Worm (Caenorhabditis elegans) whole organism, young adult: ENCODE measurements around the gene aat-2.

ENCODE experiments used
- F22D6.2 ChIP-seq: sonication (generic microtip); optimal IDR thresholded peaks from 2 replicates; lab custom pipeline; 2016; ENCODE audit warnings: mild to moderate bottlenecking, missing genetic modification characterization, missing compliant biosample characterization
- F23B12.7 ChIP-seq: sonication (generic microtip); optimal IDR thresholded peaks from 2 replicates; lab custom pipeline; 2017; ENCODE audit warnings: missing genetic modification characterization, mild to moderate bottlenecking, missing compliant biosample characterization, antibody characterized with exemption, moderate library complexity; ENCODE audit not compliant: insufficient read depth
- F37B4.10 ChIP-seq: fragments of 200-800 bp; sonication (Bioruptor generic); IDR thresholded peaks from 2 replicates; pipeline ENCODE4 v1.3.6; 2022; ENCODE audit warnings: missing genetic modification characterization, missing compliant biosample characterization
- F49E8.2 ChIP-seq: sonication (generic microtip); optimal IDR thresholded peaks from 3 replicates; lab custom pipeline; 2017; ENCODE audit warnings: missing genetic modification characterization, mild to moderate bottlenecking, missing compliant biosample characterization, antibody characterized with exemption, moderate library complexity; ENCODE audit not compliant: insufficient read depth
- F52B5.7 ChIP-seq: sonication (generic microtip); optimal IDR thresholded peaks from 2 replicates; lab custom pipeline; 2016; ENCODE audit warnings: mild to moderate bottlenecking, missing genetic modification characterization, missing compliant biosample characterization
- F57A8.1 ChIP-seq: fragments of 200-800 bp; sonication (Bioruptor generic); optimal IDR thresholded peaks from 2 replicates; lab custom pipeline; 2018; ENCODE audit warnings: mild to moderate bottlenecking, missing genetic modification characterization, moderate library complexity, missing compliant biosample characterization
- F57C9.4 ChIP-seq: sonication (generic microtip); optimal IDR thresholded peaks from 2 replicates; lab custom pipeline; 2017; ENCODE audit warnings: mild to moderate bottlenecking, missing genetic modification characterization, missing compliant biosample characterization
- K12H6.12 ChIP-seq: fragments of 200-800 bp; sonication (Bioruptor generic); optimal IDR thresholded peaks from 2 replicates; lab custom pipeline; 2018; ENCODE audit warnings: mild to moderate bottlenecking, missing genetic modification characterization, missing compliant biosample characterization
- Y53G8AR.9 ChIP-seq: fragments of 200-800 bp; sonication (Bioruptor generic); conservative IDR thresholded peaks from 2 replicates; pipeline ENCODE4 v1.3.6; 2022; ENCODE audit warnings: missing genetic modification reagents, missing genetic modification characterization, missing compliant biosample characterization
- Y79H2A.3 ChIP-seq: fragments of 200-800 bp; sonication (Bioruptor generic); conservative IDR thresholded peaks from 2 replicates; pipeline ENCODE4 v1.3.6; 2022; ENCODE audit warnings: missing genetic modification reagents, missing genetic modification characterization, missing compliant biosample characterization
- ama-1 ChIP-seq, 3 experiments: fragments of 150-350 bp in 1 of 3; sonication (generic microtip) in 2 of 3; optimal IDR thresholded peaks; 2 replicates each; lab custom pipeline; 2014 to 2018; ENCODE audit warnings: missing biosample characterization in 2 of 3, missing genetic modification characterization in 2 of 3, missing genetic modification reagents in 2 of 3
- aptf-3 ChIP-seq: fragments of 200-800 bp; sonication (Bioruptor generic); IDR thresholded peaks from 2 replicates; pipeline ENCODE4 v1.3.6; 2022; ENCODE audit warnings: missing genetic modification characterization, missing compliant biosample characterization
- atf-7 ChIP-seq: sonication (generic microtip); optimal IDR thresholded peaks from 2 replicates; lab custom pipeline; 2017; ENCODE audit warnings: mild to moderate bottlenecking, missing genetic modification characterization, missing compliant biosample characterization
- attf-5 ChIP-seq: fragments of 200-800 bp; sonication (Bioruptor generic); optimal IDR thresholded peaks from 2 replicates; lab custom pipeline; 2018; ENCODE audit warnings: mild to moderate bottlenecking, missing genetic modification characterization, missing compliant biosample characterization
- attf-6 ChIP-seq: fragments of 200-800 bp; sonication (Bioruptor generic); IDR thresholded peaks from 2 replicates; pipeline ENCODE4 v1.3.6; 2022; ENCODE audit warnings: missing genetic modification reagents, missing genetic modification characterization, missing compliant biosample characterization
- bed-1 ChIP-seq: fragments of 200-800 bp; sonication (Bioruptor generic); IDR thresholded peaks from 2 replicates; pipeline ENCODE4 v1.3.6; 2022; ENCODE audit warnings: missing genetic modification reagents, missing genetic modification characterization, missing compliant biosample characterization
- ccch-3 ChIP-seq: fragments of 200-800 bp; sonication (Bioruptor generic); optimal IDR thresholded peaks from 2 replicates; lab custom pipeline; 2018; ENCODE audit warnings: mild to moderate bottlenecking, missing genetic modification characterization, missing compliant biosample characterization
- ceh-27 ChIP-seq: fragments of 200-800 bp; sonication (Bioruptor generic); optimal IDR thresholded peaks from 2 replicates; lab custom pipeline; 2018; ENCODE audit warnings: mild to moderate bottlenecking, missing genetic modification characterization, moderate library complexity, missing compliant biosample characterization
- ceh-40 ChIP-seq: fragments of 200-800 bp; sonication (Bioruptor generic); IDR thresholded peaks from 2 replicates; pipeline ENCODE4 v1.3.6; 2022; ENCODE audit warnings: missing genetic modification characterization, missing compliant biosample characterization
- chd-7 ChIP-seq: sonication (generic microtip); optimal IDR thresholded peaks from 2 replicates; lab custom pipeline; 2016; ENCODE audit warnings: mild to moderate bottlenecking, missing genetic modification characterization, moderate library complexity, missing compliant biosample characterization
- die-1 ChIP-seq: sonication (generic microtip); optimal IDR thresholded peaks from 2 replicates; lab custom pipeline; 2016; ENCODE audit warnings: missing genotype, mild to moderate bottlenecking, missing genetic modification characterization, missing compliant biosample characterization
- dpff-1 ChIP-seq: sonication (generic microtip); optimal IDR thresholded peaks from 2 replicates; lab custom pipeline; 2017; ENCODE audit warnings: mild to moderate bottlenecking, missing genetic modification characterization, missing compliant biosample characterization
- egl-44 ChIP-seq: fragments of 200-800 bp; sonication (Bioruptor generic); IDR thresholded peaks from 2 replicates; pipeline ENCODE4 v1.3.6; 2022; ENCODE audit warnings: missing genetic modification reagents, missing genetic modification characterization, missing compliant biosample characterization
- ekl-4 ChIP-seq: fragments of 200-800 bp; sonication (Bioruptor generic); IDR thresholded peaks from 2 replicates; pipeline ENCODE4 v1.3.6; 2022; ENCODE audit warnings: missing genetic modification reagents, missing genetic modification characterization, missing compliant biosample characterization
- hlh-12 ChIP-seq: sonication (generic microtip); optimal IDR thresholded peaks from 2 replicates; lab custom pipeline; 2016; ENCODE audit warnings: missing genetic modification characterization, missing compliant biosample characterization
- lag-1 ChIP-seq: fragments of 200-800 bp; sonication (Bioruptor generic); IDR thresholded peaks from 2 replicates; pipeline ENCODE4 v1.3.6; 2022; ENCODE audit warnings: missing genetic modification reagents, missing genetic modification characterization, missing compliant biosample characterization
- lin-40 ChIP-seq: sonication (generic microtip); optimal IDR thresholded peaks from 2 replicates; lab custom pipeline; 2016; ENCODE audit warnings: missing genetic modification characterization, mild to moderate bottlenecking, missing compliant biosample characterization, missing genotype, missing genetic modification reagents
- madf-10 ChIP-seq: sonication (generic microtip); optimal IDR thresholded peaks from 2 replicates; lab custom pipeline; 2016; ENCODE audit warnings: mild to moderate bottlenecking, missing genetic modification characterization, missing compliant biosample characterization
- madf-3 ChIP-seq: fragments of 200-800 bp; sonication (Bioruptor generic); IDR thresholded peaks from 2 replicates; pipeline ENCODE4 v1.3.6; 2022; ENCODE audit warnings: missing genetic modification reagents, missing genetic modification characterization, missing compliant biosample characterization
- madf-6 ChIP-seq: fragments of 200-800 bp; sonication (Bioruptor generic); IDR thresholded peaks from 2 replicates; pipeline ENCODE4 v1.3.6; 2022; ENCODE audit warnings: missing genetic modification reagents, missing genetic modification characterization, missing compliant biosample characterization
- mcd-1 ChIP-seq: fragments of 200-800 bp; sonication (Bioruptor generic); IDR thresholded peaks from 2 replicates; pipeline ENCODE4 v1.3.6; 2022; ENCODE audit warnings: missing genetic modification reagents, missing genetic modification characterization, missing compliant biosample characterization
- mes-4 ChIP-seq: sonication (generic microtip); optimal IDR thresholded peaks from 2 replicates; lab custom pipeline; 2016; ENCODE audit warnings: missing genotype, missing genetic modification characterization, missing compliant biosample characterization
- nhr-27 ChIP-seq: fragments of 200-800 bp; sonication (Bioruptor generic); optimal IDR thresholded peaks from 2 replicates; lab custom pipeline; 2018; ENCODE audit warnings: mild to moderate bottlenecking, missing genetic modification characterization, moderate library complexity, missing compliant biosample characterization
- nhr-80 ChIP-seq: sonication (generic microtip); optimal IDR thresholded peaks from 2 replicates; lab custom pipeline; 2016; ENCODE audit warnings: missing genetic modification characterization, missing compliant biosample characterization
- pbrm-1 ChIP-seq: fragments of 200-800 bp; sonication (Bioruptor generic); IDR thresholded peaks from 2 replicates; pipeline ENCODE4 v1.3.6; 2022; ENCODE audit warnings: missing genetic modification reagents, missing genetic modification characterization, missing compliant biosample characterization
- rcor-1 ChIP-seq: fragments of 200-800 bp; sonication (Bioruptor generic); IDR thresholded peaks from 2 replicates; pipeline ENCODE4 v1.3.6; 2022; ENCODE audit warnings: missing genetic modification reagents, missing genetic modification characterization, missing compliant biosample characterization
- rec-8 ChIP-seq, 2 experiments: sonication (generic microtip); optimal IDR thresholded peaks; 2 replicates each; lab custom pipeline; 2016; ENCODE audit warnings: mild to moderate bottlenecking in 2 of 2, missing genetic modification characterization in 2 of 2, missing genetic modification reagents in 2 of 2, missing genotype in 2 of 2, missing biosample characterization in 1 of 2, missing compliant biosample characterization in 1 of 2, moderate library complexity in 1 of 2
- snpc-1.3 ChIP-seq: sonication (generic microtip); optimal IDR thresholded peaks from 2 replicates; lab custom pipeline; 2017; ENCODE audit warnings: missing genetic modification characterization, mild to moderate bottlenecking, missing compliant biosample characterization, antibody characterized with exemption, moderate library complexity, missing genotype, missing genetic modification reagents; ENCODE audit not compliant: insufficient read depth
- snpc-3.4 ChIP-seq: sonication (generic microtip); optimal IDR thresholded peaks from 2 replicates; lab custom pipeline; 2017; ENCODE audit warnings: missing genetic modification characterization, mild to moderate bottlenecking, missing compliant biosample characterization, antibody characterized with exemption, moderate library complexity, missing genotype, missing genetic modification reagents
- tlf-1 ChIP-seq: fragments of 200-800 bp; sonication (Bioruptor generic); optimal IDR thresholded peaks from 2 replicates; lab custom pipeline; 2018; ENCODE audit warnings: mild to moderate bottlenecking, missing genetic modification characterization, missing compliant biosample characterization
- unc-130 ChIP-seq: sonication (generic microtip); optimal IDR thresholded peaks from 2 replicates; lab custom pipeline; 2016; ENCODE audit warnings: missing genetic modification reagents, missing genetic modification characterization, missing compliant biosample characterization
- xnd-1 ChIP-seq: sonication (generic microtip); optimal IDR thresholded peaks from 2 replicates; lab custom pipeline; 2016; ENCODE audit warnings: missing genotype, missing genetic modification reagents, missing genetic modification characterization, missing compliant biosample characterization
- zfh-2 ChIP-seq: fragments of 200-800 bp; sonication (Bioruptor generic); conservative IDR thresholded peaks from 2 replicates; pipeline ENCODE4 v1.3.6; 2022; ENCODE audit warnings: missing genetic modification reagents, missing genetic modification characterization, missing compliant biosample characterization
- ztf-18 ChIP-seq: sonication (generic microtip); optimal IDR thresholded peaks from 2 replicates; lab custom pipeline; 2016; ENCODE audit warnings: missing genotype, mild to moderate bottlenecking, missing genetic modification characterization, missing compliant biosample characterization
- ztf-25 ChIP-seq: fragments of 200-800 bp; sonication (Bioruptor generic); IDR thresholded peaks from 2 replicates; pipeline ENCODE4 v1.3.6; 2022; ENCODE audit warnings: missing genetic modification reagents, missing genetic modification characterization, missing compliant biosample characterization
- ztf-28 ChIP-seq: fragments of 200-800 bp; sonication (Bioruptor generic); IDR thresholded peaks from 2 replicates; pipeline ENCODE4 v1.3.6; 2022; ENCODE audit warnings: missing genetic modification reagents, missing genetic modification characterization, missing compliant biosample characterization
- ztf-6 ChIP-seq: fragments of 200-800 bp; sonication (Bioruptor generic); IDR thresholded peaks from 2 replicates; pipeline ENCODE4 v1.3.6; 2022; ENCODE audit warnings: missing genetic modification reagents, missing genetic modification characterization, missing compliant biosample characterization

Gene aat-2

DNA sequence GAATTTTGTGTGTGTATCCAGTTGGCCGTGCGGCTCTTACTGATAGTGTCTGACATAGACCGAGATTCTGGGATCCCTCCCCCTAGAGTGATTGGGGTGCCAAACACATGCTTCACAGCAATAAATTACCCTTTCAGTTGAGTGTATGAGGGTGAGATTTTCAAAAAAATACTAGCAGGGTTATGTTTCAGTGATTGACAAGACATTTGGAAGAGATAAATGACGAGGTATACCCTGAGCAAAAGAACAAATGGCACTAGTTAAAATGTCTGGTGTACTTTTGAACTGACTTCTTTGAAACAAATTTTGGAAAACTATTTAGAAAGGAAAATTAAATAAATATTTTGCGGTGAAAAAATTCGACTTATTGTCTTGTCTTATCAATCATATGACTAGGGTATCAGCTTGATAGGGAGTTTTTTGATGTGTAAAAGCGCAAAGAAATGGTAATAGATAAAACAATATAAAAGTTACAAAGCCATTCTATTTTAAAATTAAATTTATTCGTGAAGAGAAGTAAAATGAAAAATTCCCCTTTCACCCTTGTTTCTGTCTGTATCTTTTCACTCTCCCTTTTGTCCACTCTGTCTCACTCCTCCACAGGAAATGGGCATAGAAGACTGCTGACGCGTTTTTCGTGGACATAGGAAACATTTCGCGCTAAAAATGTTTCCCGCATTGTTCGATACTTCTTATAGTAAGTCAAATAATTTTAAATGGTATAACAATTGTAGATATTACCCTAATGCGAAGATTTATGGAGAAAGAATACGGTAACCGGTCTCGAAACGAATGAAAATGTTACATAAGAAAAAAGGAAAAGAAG, 2.8 kb downstream of the aat-2 start, which contains the start of gene glo-4 (continued):
- TF ChIP-seq ccch-3 (GFP tag; lab: Kevin White, UChicago) (no peak), attf-6 (GFP tag; lab: Robert Waterston, UW) (no peak), unc-130 (GFP tag; lab: Kevin White, UChicago) (no peak), ceh-27 (GFP tag; lab: Kevin White, UChicago) (peak; percentile 47), chd-7 (tag; lab: Kevin White, UChicago) (no peak), xnd-1 (no peak), mcd-1 (GFP tag; lab: Robert Waterston, UW) (no peak), lag-1 (GFP tag; lab: Robert Waterston, UW) (no peak), F57C9.4 (tag; lab: Kevin White, UChicago) (no peak), lin-40 (tag; lab: Kevin White, UChicago) (peak; percentile 68), ceh-40 (GFP tag; lab: Robert Waterston, UW) (no peak), ama-1 (optimal IDR thresholded peaks at IDR 0.05; lab: Kevin White, UChicago) (no peak), ama-1 (GFP tag; optimal IDR thresholded peaks at IDR 0.05; lab: Kevin White, UChicago) (no peak), K12H6.12 (tag; lab: Kevin White, UChicago) (no peak), nhr-27 (no peak), F49E8.2 (tag; lab: Kevin White, UChicago) (no peak), F23B12.7 (tag; lab: Kevin White, UChicago) (no peak), madf-3 (GFP tag; lab: Robert Waterston, UW) (0 out of 2 replicates have a peak, but pooled peaks have one; percentile 71), nhr-80 (tag; lab: Kevin White, UChicago) (peak; percentile 62), ztf-18 (tag; lab: Kevin White, UChicago) (peak; percentile 91), ztf-25 (GFP tag; lab: Robert Waterston, UW) (no peak), ztf-28 (GFP tag; lab: Robert Waterston, UW) (no peak), zfh-2 (GFP tag; lab: Robert Waterston, UW) (no peak), F52B5.7 (tag; lab: Kevin White, UChicago) (no peak), ztf-6 (no peak), Y79H2A.3 (GFP tag; lab: Robert Waterston, UW) (no peak), egl-44 (no peak), hlh-12 (tag; lab: Kevin White, UChicago) (no peak), mes-4 (tag; lab: Kevin White, UChicago) (no peak), pbrm-1 (GFP tag; lab: Robert Waterston, UW) (0 out of 2 replicates have a peak, but pooled peaks have one; percentile 54), F37B4.10 (no peak), Y53G8AR.9 (GFP tag; lab: Robert Waterston, UW) (peak; percentile 71; the same call in 1 of the 2 replicates), rec-8 (tag; optimal IDR thresholded peaks at IDR 0.05; lab: Kevin White, UChicago) (no peak), rcor-1 (GFP tag; lab: Robert Waterston, UW) (peak; percentile 49; the same call in 1 of the 2 replicates), dpff-1 (tag; lab: Kevin White, UChicago) (no peak), attf-5 (no peak), bed-1 (GFP tag; lab: Robert Waterston, UW) (no peak), snpc-1.3 (tag; lab: Kevin White, UChicago) (no peak), aptf-3 (no peak), ekl-4 (peak; percentile 24; the same call in 1 of the 2 replicates), F57A8.1 (GFP tag; lab: Kevin White, UChicago) (no peak), snpc-3.4 (tag; lab: Kevin White, UChicago) (no peak), atf-7 (tag; lab: Kevin White, UChicago) (no peak), tlf-1 (GFP tag; lab: Kevin White, UChicago) (no peak), madf-6 (GFP tag; lab: Robert Waterston, UW) (peak; percentile 73), die-1 (tag; lab: Kevin White, UChicago) (no peak), F22D6.2 (tag; lab: Kevin White, UChicago) (no peak), madf-10 (no peak)
